ENCODE assay signal across 2 fruit fly cellular contexts in genomic region chr3R:18197802-18198148, dm6.
A peak's percentile ranks its signal among the peaks of the same experiment; 100 is the strongest.
TF ChIP-seq lines count a peak whose summit lies in the region.

No protein-coding gene starts in this region.

- TF ChIP-seq CTCF in whole organism, embryonic (GFP tag; optimal IDR thresholded peaks at IDR 0.05; lab: Kevin White, UChicago): no peak

TF ChIP-seq in whole organism, embryonic, 481 proteins besides CTCF, POLR2A, EP300 and RAD21:
- TF ChIP-seq cas (GFP tag; IDR thresholded peaks at IDR 0.05; lab: Robert Waterston, UW): no peak
- no peak for TF ChIP-seq CG6272 (GFP tag; IDR thresholded peaks at IDR 0.05; lab: Robert Waterston, UW)
- peak; percentile 55 for TF ChIP-seq Sry-β (GFP tag; optimal IDR thresholded peaks at IDR 0.05; lab: Kevin White, UChicago)
- peak in 1 of 2 experiments; percentile 18 for TF ChIP-seq Trl (optimal IDR thresholded peaks at IDR 0.05; lab: Kevin White, UChicago)
- TF ChIP-seq Trl (GFP tag; optimal IDR thresholded peaks at IDR 0.05; lab: Kevin White, UChicago): no peak
- TF ChIP-seq Ets65A (GFP tag; lab: Kevin White, UChicago): peak; percentile 19
- peak; percentile 44; the same call in 3 of the 4 replicates for TF ChIP-seq Gug (GFP tag; IDR thresholded peaks at IDR 0.05; lab: Robert Waterston, UW)
- peak; percentile 64 for TF ChIP-seq CG9437 (GFP tag; optimal IDR thresholded peaks at IDR 0.05; lab: Kevin White, UChicago)
- TF ChIP-seq CG8290 (GFP tag; optimal IDR thresholded peaks at IDR 0.05; lab: Kevin White, UChicago): no peak
- TF ChIP-seq CG8290 (tag; optimal IDR thresholded peaks at IDR 0.05; lab: Kevin White, UChicago): peak in 1 of 2 experiments; percentile 44
- TF ChIP-seq CG18764 (GFP tag; optimal IDR thresholded peaks at IDR 0.05; lab: Kevin White, UChicago): no peak
- TF ChIP-seq ranshi (GFP tag; IDR thresholded peaks at IDR 0.05; lab: Robert Waterston, UW): no peak
- TF ChIP-seq NK7.1 (GFP tag; optimal IDR thresholded peaks at IDR 0.05; lab: Kevin White, UChicago): no peak
- peak; percentile 65 for TF ChIP-seq CG12769 (tag; optimal IDR thresholded peaks at IDR 0.05; lab: Kevin White, UChicago)
- TF ChIP-seq HmgZ (tag; optimal IDR thresholded peaks at IDR 0.05; lab: Kevin White, UChicago): peak; percentile 4
- no peak for TF ChIP-seq Dad (GFP tag; optimal IDR thresholded peaks at IDR 0.05; lab: Kevin White, UChicago)
- no peak for TF ChIP-seq Lim3 (GFP tag; IDR thresholded peaks at IDR 0.05; lab: Robert Waterston, UW)
- TF ChIP-seq bbx (GFP tag; IDR thresholded peaks at IDR 0.05; lab: Robert Waterston, UW; ENCODE audit: partially characterized antibody): no peak
- TF ChIP-seq fd102C (GFP tag; optimal IDR thresholded peaks at IDR 0.05; lab: Kevin White, UChicago): no peak
- TF ChIP-seq CG18599 (GFP tag; optimal IDR thresholded peaks at IDR 0.05; lab: Kevin White, UChicago): no peak
- peak; percentile 48 for TF ChIP-seq Med (GFP tag; lab: Kevin White, UChicago)

TF ChIP-seq in whole organism, wandering third instar larva, 38 proteins besides CTCF, POLR2A, EP300 and RAD21:
- TF ChIP-seq woc (GFP tag; optimal IDR thresholded peaks at IDR 0.05; lab: Kevin White, UChicago) (peak; percentile 34), Myc (optimal IDR thresholded peaks at IDR 0.05; lab: Kevin White, UChicago) (no peak)
TF ChIP-seq in whole organism, wandering third instar larva: peak in this region for 1.
